Worm (Caenorhabditis elegans): ENCODE results near the gene hmgs-1.
A peak's percentile ranks its signal among the peaks of the same experiment; 100 is the strongest.

Gene hmgs-1

ce11 chrV:5717237-5717935 lies 33.0 kb upstream of the hmgs-1 start, which contains the start of gene rga-3 (continued):
- TF ChIP-seq lin-40 (tag; optimal IDR thresholded peaks at IDR 0.05) = no peak
- TF ChIP-seq mcd-1 (GFP tag; IDR thresholded peaks at IDR 0.05) = peak; percentile 67
- no peak for TF ChIP-seq ztf-3 (GFP tag; optimal IDR thresholded peaks at IDR 0.05)
- TF ChIP-seq snpc-3.4 (tag; optimal IDR thresholded peaks at IDR 0.05) = peak; percentile 95
- no peak for TF ChIP-seq madf-10 (tag; optimal IDR thresholded peaks at IDR 0.05)
- TF ChIP-seq Y53F4B.3 (GFP tag; IDR thresholded peaks at IDR 0.05) = peak; percentile 58; the same call in 1 of the 2 replicates
- TF ChIP-seq hmg-1.2 (GFP tag; IDR thresholded peaks at IDR 0.05) = peak; percentile 60
- no peak for TF ChIP-seq F57C9.4 (tag; optimal IDR thresholded peaks at IDR 0.05)
- no peak; the same call in 1 of the 2 replicates for TF ChIP-seq lir-1 (GFP tag; conservative IDR thresholded peaks at IDR 0.05)
- peak; percentile 82 for TF ChIP-seq snpc-1.1 (tag; optimal IDR thresholded peaks at IDR 0.05; ENCODE audit: insufficient read depth)
- peak; percentile 72 for TF ChIP-seq tbp1 (GFP tag; optimal IDR thresholded peaks at IDR 0.05)
- no peak for TF ChIP-seq F39B2.1 (GFP tag; IDR thresholded peaks at IDR 0.05)
- no peak for TF ChIP-seq atf-7 (tag; optimal IDR thresholded peaks at IDR 0.05)
- peak; percentile 93 for TF ChIP-seq lin-54 (GFP tag; optimal IDR thresholded peaks at IDR 0.05)
- TF ChIP-seq mes-4 (tag; optimal IDR thresholded peaks at IDR 0.05) = no peak
- no peak for TF ChIP-seq F10E7.11 (tag; optimal IDR thresholded peaks at IDR 0.05)
- peak; percentile 95 for TF ChIP-seq dpl-1 (GFP tag; optimal IDR thresholded peaks at IDR 0.05)
- peak; percentile 99 for TF ChIP-seq ceh-91 (GFP tag; IDR thresholded peaks at IDR 0.05)
- TF ChIP-seq gei-17 (GFP tag; optimal IDR thresholded peaks at IDR 0.05) = no peak
- TF ChIP-seq bed-2 (GFP tag; IDR thresholded peaks at IDR 0.05) = no peak
- TF ChIP-seq nhr-90 (tag; optimal IDR thresholded peaks at IDR 0.05) = no peak
- no peak for TF ChIP-seq ztf-26 (tag; optimal IDR thresholded peaks at IDR 0.05)
- peak; percentile 77 for TF ChIP-seq athp-1 (tag; optimal IDR thresholded peaks at IDR 0.05)
- no peak for TF ChIP-seq zfh-2 (GFP tag; conservative IDR thresholded peaks at IDR 0.05)
- no peak for TF ChIP-seq T07F8.4 (tag; optimal IDR thresholded peaks at IDR 0.05)
- peak in 2 of 3 experiments; percentile 41 to 78 for TF ChIP-seq lin-35 (GFP tag; optimal IDR thresholded peaks at IDR 0.05)
- TF ChIP-seq egl-44 (GFP tag; IDR thresholded peaks at IDR 0.05) = no peak
- no peak for TF ChIP-seq K11D2.4 (GFP tag; IDR thresholded peaks at IDR 0.05)
- no peak for TF ChIP-seq F57A8.1 (GFP tag; optimal IDR thresholded peaks at IDR 0.05)
- TF ChIP-seq efl-1 (GFP tag; optimal IDR thresholded peaks at IDR 0.05) = peak; percentile 97
- TF ChIP-seq nfya-1 (tag; optimal IDR thresholded peaks at IDR 0.05; ENCODE audit: borderline replicate concordance, insufficient read depth) = no peak
- peak; percentile 96 for TF ChIP-seq F49E8.2 (tag; optimal IDR thresholded peaks at IDR 0.05; ENCODE audit: insufficient read depth)
- TF ChIP-seq aptf-2 (GFP tag; conservative IDR thresholded peaks at IDR 0.05) = no peak
- TF ChIP-seq bed-1 (GFP tag; IDR thresholded peaks at IDR 0.05) = no peak
- no peak for TF ChIP-seq attf-5 (GFP tag; optimal IDR thresholded peaks at IDR 0.05)
- peak; percentile 95 for TF ChIP-seq unc-130 (GFP tag; optimal IDR thresholded peaks at IDR 0.05)
- no peak for TF ChIP-seq let-526 (GFP tag; IDR thresholded peaks at IDR 0.05)
- no peak for TF ChIP-seq pha-4 (tag; optimal IDR thresholded peaks at IDR 0.05)
- peak; percentile 82 for TF ChIP-seq hsf-1 (GFP tag; IDR thresholded peaks at IDR 0.05)
- TF ChIP-seq ekl-4 (GFP tag; IDR thresholded peaks at IDR 0.05) = peak; percentile 87
- TF ChIP-seq egrh-3 (GFP tag; IDR thresholded peaks at IDR 0.05) = 0 out of 2 replicates have a peak, but pooled peaks have one; percentile 7
- peak; percentile 91 for TF ChIP-seq madf-3 (GFP tag; IDR thresholded peaks at IDR 0.05)
- TF ChIP-seq rpc-1 (optimal IDR thresholded peaks at IDR 0.05) = no peak
- TF ChIP-seq rpc-1 (tag; optimal IDR thresholded peaks at IDR 0.05) = peak; percentile 15
- peak; percentile 91 for TF ChIP-seq him-1 (tag; optimal IDR thresholded peaks at IDR 0.05)
- no peak for TF ChIP-seq aptf-3 (GFP tag; IDR thresholded peaks at IDR 0.05)
- peak; percentile 55; the same call in 1 of the 2 replicates for TF ChIP-seq ceh-100 (GFP tag; IDR thresholded peaks at IDR 0.05)
- TF ChIP-seq rcor-1 (GFP tag; IDR thresholded peaks at IDR 0.05) = peak; percentile 93

All from whole organism, young adult.